Fruit fly (Drosophila melanogaster) whole organism, embryonic: Measurements from ENCODE around the gene MED25.
A peak's percentile ranks its signal among the peaks of the same experiment; 100 is the strongest.

Source experiments
- Ada2b ChIP-seq: fragments of 200-800 bp; sonication (Bioruptor generic); IDR thresholded peaks from 2 replicates; pipeline ENCODE4 v1.3.6; 2022; ENCODE audit warnings: missing biosample characterization, missing genetic modification characterization
- Blimp-1 ChIP-seq: fragments of 200-800 bp; sonication (Bioruptor generic); optimal IDR thresholded peaks from 3 replicates; lab custom pipeline; 2018; ENCODE audit warnings: missing biosample characterization, missing genetic modification characterization, mild to moderate bottlenecking, moderate library complexity, missing genetic modification reagents
- BtbVII ChIP-seq: fragments of 200-800 bp; sonication (Bioruptor generic); optimal IDR thresholded peaks from 3 replicates; lab custom pipeline; 2017; ENCODE audit warnings: missing biosample characterization, mild to moderate bottlenecking, missing genetic modification characterization
- CG10267 ChIP-seq: fragments of 200-800 bp; sonication (Bioruptor generic); optimal IDR thresholded peaks from 2 replicates; lab custom pipeline; 2018; ENCODE audit warnings: missing biosample characterization, mild to moderate bottlenecking, missing genetic modification characterization, moderate library complexity
- CG10274 ChIP-seq: fragments of 200-800 bp; sonication (Bioruptor generic); optimal IDR thresholded peaks from 3 replicates; lab custom pipeline; 2017; ENCODE audit warnings: missing biosample characterization, mild to moderate bottlenecking, missing genetic modification characterization
- CG11695 ChIP-seq: fragments of 200-800 bp; sonication (Bioruptor generic); IDR thresholded peaks from 3 replicates; pipeline ENCODE4 v1.3.6; 2022; ENCODE audit warnings: missing biosample characterization, missing genetic modification characterization
- CG12769 ChIP-seq: fragments of 200-800 bp; sonication (Bioruptor generic); optimal IDR thresholded peaks from 2 replicates; lab custom pipeline; 2019; ENCODE audit warnings: missing biosample characterization, mild to moderate bottlenecking, missing genetic modification characterization, moderate library complexity
- CG1529 ChIP-seq: fragments of 200-800 bp; sonication (Bioruptor generic); optimal IDR thresholded peaks from 3 replicates; lab custom pipeline; 2018; ENCODE audit warnings: missing biosample characterization, missing genetic modification characterization
- CG1602 ChIP-seq: fragments of 200-800 bp; sonication (Bioruptor generic); optimal IDR thresholded peaks from 3 replicates; lab custom pipeline; 2016; ENCODE audit warnings: missing biosample characterization, missing genetic modification characterization
- CG16863 ChIP-seq: fragments of 200-800 bp; sonication (Bioruptor generic); optimal IDR thresholded peaks from 3 replicates; lab custom pipeline; 2016; ENCODE audit warnings: missing biosample characterization, missing genetic modification characterization
- CG2712 ChIP-seq: fragments of 200-800 bp; optimal IDR thresholded peaks from 3 replicates; lab custom pipeline; 2019; ENCODE audit warnings: missing biosample characterization, mild to moderate bottlenecking, missing genetic modification characterization, moderate library complexity
- CG32767 ChIP-seq: fragments of 200-800 bp; sonication (Bioruptor generic); IDR thresholded peaks from 2 replicates; pipeline ENCODE4 v1.3.6; 2022; ENCODE audit warnings: missing biosample characterization, missing genetic modification characterization
- CG34422 ChIP-seq: fragments of 200-800 bp; sonication (Bioruptor generic); IDR thresholded peaks from 3 replicates; pipeline ENCODE4 v1.3.6; 2022; ENCODE audit warnings: missing biosample characterization, missing genetic modification characterization
- CG3995 ChIP-seq: fragments of 200-800 bp; sonication (Bioruptor generic); optimal IDR thresholded peaks from 3 replicates; lab custom pipeline; 2016; ENCODE audit warnings: missing biosample characterization, missing genetic modification characterization
- CG43689 ChIP-seq: fragments of 200-800 bp; sonication (Bioruptor generic); IDR thresholded peaks from 2 replicates; pipeline ENCODE4 v1.3.6; 2022; ENCODE audit warnings: missing biosample characterization, missing genetic modification characterization
- CG4820 ChIP-seq: fragments of 200-800 bp; sonication (Bioruptor generic); optimal IDR thresholded peaks from 3 replicates; lab custom pipeline; 2016; ENCODE audit warnings: missing biosample characterization, missing genetic modification characterization
- CG5953 ChIP-seq: fragments of 200-800 bp; sonication (Bioruptor generic); IDR thresholded peaks from 2 replicates; pipeline ENCODE4 v1.3.6; 2022; ENCODE audit warnings: missing biosample characterization, missing genetic modification characterization
- CG6175 ChIP-seq: fragments of 200-800 bp; sonication (Bioruptor generic); IDR thresholded peaks from 3 replicates; pipeline ENCODE4 v1.3.6; 2022; ENCODE audit warnings: missing biosample characterization, missing genetic modification characterization
- CG7786 ChIP-seq: fragments of 200-800 bp; sonication (Bioruptor generic); optimal IDR thresholded peaks from 2 replicates; lab custom pipeline; 2016; ENCODE audit warnings: missing biosample characterization, missing genetic modification characterization
- CG9932 ChIP-seq: fragments of 200-800 bp; sonication (Bioruptor generic); IDR thresholded peaks from 2 replicates; pipeline ENCODE4 v1.3.6; 2022; ENCODE audit warnings: missing biosample characterization, missing genetic modification characterization
- CrebB ChIP-seq: fragments of 200-800 bp; sonication (Bioruptor generic); optimal IDR thresholded peaks from 3 replicates; lab custom pipeline; 2018; ENCODE audit warnings: missing biosample characterization, mild to moderate bottlenecking, missing genetic modification characterization
- D19A ChIP-seq: fragments of 200-800 bp; optimal IDR thresholded peaks from 3 replicates; lab custom pipeline; 2019; ENCODE audit warnings: missing biosample characterization, mild to moderate bottlenecking, missing genetic modification characterization, moderate library complexity
- Eip74EF ChIP-seq, 2 experiments: fragments of 200-800 bp in 1 of 2; fragments of >200 bp in 1 of 2; sonication (Bioruptor generic) in 1 of 2; optimal IDR thresholded peaks; 2 replicates each; lab custom pipeline; 2017 to 2019; ENCODE audit warnings: missing biosample characterization in 2 of 2, missing genetic modification characterization in 2 of 2, mild to moderate bottlenecking in 1 of 2, moderate library complexity in 1 of 2
- H15 ChIP-seq: fragments of 200-800 bp; sonication (Bioruptor generic); IDR thresholded peaks from 3 replicates; pipeline ENCODE4 v1.3.6; 2022; ENCODE audit warnings: missing biosample characterization, missing genetic modification characterization
- HmgD ChIP-seq: fragments of 200-800 bp; sonication (Bioruptor generic); optimal IDR thresholded peaks from 3 replicates; lab custom pipeline; 2016; ENCODE audit warnings: missing biosample characterization, missing genetic modification characterization
- Hmr ChIP-seq: fragments of 200-800 bp; sonication (Bioruptor generic); optimal IDR thresholded peaks from 3 replicates; lab custom pipeline; 2017; ENCODE audit warnings: mild to moderate bottlenecking, missing biosample characterization, missing genetic modification reagents, missing genetic modification characterization
- Meics ChIP-seq: fragments of 200-800 bp; sonication (Bioruptor generic); optimal IDR thresholded peaks from 2 replicates; lab custom pipeline; 2017; ENCODE audit warnings: missing biosample characterization, mild to moderate bottlenecking, missing genetic modification characterization
- Myb ChIP-seq: fragments of 200-800 bp; sonication (Bioruptor generic); optimal IDR thresholded peaks from 2 replicates; lab custom pipeline; 2016; ENCODE audit warnings: missing biosample characterization, missing genetic modification characterization
- Nf-YC ChIP-seq: fragments of 200-800 bp; optimal IDR thresholded peaks from 3 replicates; lab custom pipeline; 2019; ENCODE audit warnings: missing biosample characterization, mild to moderate bottlenecking, missing genetic modification characterization, moderate library complexity
- Opbp ChIP-seq: fragments of 200-800 bp; sonication (Bioruptor generic); IDR thresholded peaks from 3 replicates; pipeline ENCODE4 v1.3.6; 2022; ENCODE audit warnings: missing biosample characterization, missing genetic modification characterization; ENCODE audit not compliant: partially characterized antibody
- Pdp1 ChIP-seq, 2 experiments: fragments of 200-800 bp; sonication (Bioruptor generic); optimal IDR thresholded peaks; 3 replicates each; lab custom pipeline; 2016; ENCODE audit warnings: missing biosample characterization in 2 of 2, missing genetic modification characterization in 2 of 2, mild to moderate bottlenecking in 1 of 2, moderate library complexity in 1 of 2
- Rfx ChIP-seq: fragments of 200-800 bp; sonication (Bioruptor generic); IDR thresholded peaks from 2 replicates; pipeline ENCODE4 v1.3.6; 2022; ENCODE audit warnings: missing biosample characterization, missing genetic modification characterization
- ab ChIP-seq: fragments of 200-800 bp; sonication (Bioruptor generic); optimal IDR thresholded peaks from 2 replicates; lab custom pipeline; 2016; ENCODE audit warnings: missing biosample characterization, missing genetic modification characterization
- bsh ChIP-seq, 2 experiments: fragments of 200-800 bp; sonication (Bioruptor generic); optimal IDR thresholded peaks; 2 replicates each; lab custom pipeline; 2017 to 2018; ENCODE audit warnings: mild to moderate bottlenecking in 2 of 2, missing biosample characterization in 2 of 2, missing genetic modification characterization in 2 of 2, moderate library complexity in 1 of 2
- cas ChIP-seq: fragments of 200-800 bp; sonication (Bioruptor generic); IDR thresholded peaks from 2 replicates; pipeline ENCODE4 v1.3.6; 2022; ENCODE audit warnings: missing biosample characterization, missing genetic modification characterization
- cwo ChIP-seq: fragments of 200-800 bp; sonication (Bioruptor generic); optimal IDR thresholded peaks from 3 replicates; lab custom pipeline; 2017; ENCODE audit warnings: missing biosample characterization, missing genetic modification characterization, mild to moderate bottlenecking, moderate library complexity, missing genetic modification reagents
- dimm ChIP-seq: fragments of 200-800 bp; sonication (Bioruptor generic); IDR thresholded peaks from 2 replicates; pipeline ENCODE4 v1.3.6; 2022; ENCODE audit warnings: missing biosample characterization, missing genetic modification characterization
- ems ChIP-seq: fragments of 200-800 bp; sonication (Bioruptor generic); optimal IDR thresholded peaks from 3 replicates; lab custom pipeline; 2016; ENCODE audit warnings: missing biosample characterization, missing genetic modification characterization
- grau ChIP-seq: fragments of 200-800 bp; optimal IDR thresholded peaks from 3 replicates; lab custom pipeline; 2019; ENCODE audit warnings: missing biosample characterization, mild to moderate bottlenecking, missing genetic modification characterization, moderate library complexity
- lmd ChIP-seq: fragments of 200-800 bp; sonication (Bioruptor generic); IDR thresholded peaks from 2 replicates; pipeline ENCODE4 v1.3.6; 2022; ENCODE audit warnings: missing biosample characterization, missing genetic modification characterization
- nau ChIP-seq: fragments of 200-800 bp; sonication (Bioruptor generic); optimal IDR thresholded peaks from 3 replicates; lab custom pipeline; 2017; ENCODE audit warnings: missing biosample characterization, mild to moderate bottlenecking, missing genetic modification characterization, missing genetic modification reagents
- nerfin-2 ChIP-seq: fragments of 200-800 bp; sonication (Bioruptor generic); IDR thresholded peaks from 2 replicates; pipeline ENCODE4 v1.3.6; 2022; ENCODE audit warnings: missing biosample characterization, missing genetic modification characterization; ENCODE audit not compliant: partially characterized antibody
- nom ChIP-seq: fragments of 200-800 bp; sonication (Bioruptor generic); optimal IDR thresholded peaks from 2 replicates; lab custom pipeline; 2017; ENCODE audit warnings: missing biosample characterization, missing genetic modification characterization, mild to moderate bottlenecking, moderate library complexity, missing genetic modification reagents
- onecut ChIP-seq: fragments of 200-800 bp; sonication (Bioruptor generic); IDR thresholded peaks from 2 replicates; pipeline ENCODE4 v1.3.6; 2022; ENCODE audit warnings: missing biosample characterization, missing genetic modification characterization
- org-1 ChIP-seq: fragments of 200-800 bp; sonication (Bioruptor generic); optimal IDR thresholded peaks from 2 replicates; lab custom pipeline; 2017; ENCODE audit warnings: missing biosample characterization, missing genetic modification characterization
- peb ChIP-seq: fragments of 200-800 bp; sonication (Bioruptor generic); IDR thresholded peaks from 2 replicates; pipeline ENCODE4 v1.3.6; 2022; ENCODE audit warnings: missing biosample characterization, missing genetic modification characterization
- pzg ChIP-seq: fragments of 200-800 bp; sonication (Bioruptor generic); optimal IDR thresholded peaks from 3 replicates; lab custom pipeline; 2018; ENCODE audit warnings: missing biosample characterization, mild to moderate bottlenecking, missing genetic modification characterization, moderate library complexity
- ro ChIP-seq: fragments of 200-800 bp; sonication (Bioruptor generic); IDR thresholded peaks from 2 replicates; pipeline ENCODE4 v1.3.6; 2022; ENCODE audit warnings: missing biosample characterization, missing genetic modification characterization
- sim ChIP-seq: fragments of 200-800 bp; sonication (Bioruptor generic); IDR thresholded peaks from 2 replicates; pipeline ENCODE4 v1.3.6; 2022; ENCODE audit warnings: missing biosample characterization, missing genetic modification characterization
- wor ChIP-seq: fragments of 200-800 bp; sonication (Bioruptor generic); IDR thresholded peaks from 2 replicates; pipeline ENCODE4 v1.3.6; 2022; ENCODE audit warnings: missing biosample characterization, missing genetic modification characterization

Gene MED25

dm6 chr3R:19999474-19999873 is 9.3 kb upstream of the MED25 start:
- TF ChIP-seq Meics (GFP tag; lab: Kevin White, UChicago) (peak; percentile 78), Blimp-1 (peak; percentile 88), D19A (tag; lab: Kevin White, UChicago) (peak; percentile 84), nerfin-2 (no peak), nau (no peak), CG43689 (GFP tag; lab: Robert Waterston, UW) (peak; percentile 57; the same call in 1 of the 2 replicates), nom (GFP tag; lab: Kevin White, UChicago) (peak; percentile 36), pzg (GFP tag; lab: Kevin White, UChicago) (no peak), cwo (GFP tag; lab: Kevin White, UChicago) (peak; percentile 51), CG3995 (no peak), Nf-YC (tag; lab: Kevin White, UChicago) (peak; percentile 45), grau (tag; lab: Kevin White, UChicago) (peak; percentile 87), ems (GFP tag; lab: Kevin White, UChicago) (peak; percentile 26), lmd (GFP tag; lab: Robert Waterston, UW) (peak; percentile 87), Myb (GFP tag; lab: Kevin White, UChicago) (no peak), CG11695 (peak; percentile 83), Opbp (GFP tag; lab: Robert Waterston, UW) (no peak), ab (GFP tag; lab: Kevin White, UChicago) (no peak), CG32767 (GFP tag; lab: Robert Waterston, UW) (peak; percentile 76), sim (GFP tag; lab: Robert Waterston, UW) (peak; percentile 71), CG6175 (0 out of 3 replicates have a peak, but pooled peaks have one; percentile 15), CG1529 (GFP tag; lab: Kevin White, UChicago) (peak; percentile 67), H15 (GFP tag; lab: Robert Waterston, UW) (peak; percentile 48; the same call in 1 of the 3 replicates), Hmr (GFP tag; lab: Kevin White, UChicago) (peak; percentile 82), CG7786 (GFP tag; lab: Kevin White, UChicago) (no peak), CG5953 (GFP tag; lab: Robert Waterston, UW) (peak; percentile 83), dimm (GFP tag; lab: Robert Waterston, UW) (no peak), CG4820 (GFP tag; lab: Kevin White, UChicago) (peak; percentile 40), CG1602 (GFP tag; lab: Kevin White, UChicago) (peak; percentile 61), org-1 (GFP tag; lab: Kevin White, UChicago) (peak; percentile 66), CG12769 (tag; lab: Kevin White, UChicago) (peak; percentile 80), CG34422 (peak; percentile 83), bsh (GFP tag; optimal IDR thresholded peaks at IDR 0.05; lab: Kevin White, UChicago) (peak; percentile 21 to 92), Ada2b (GFP tag; lab: Robert Waterston, UW) (peak; percentile 75), wor (GFP tag; lab: Robert Waterston, UW) (peak; percentile 39; the same call in 1 of the 2 replicates), Pdp1 (GFP tag; optimal IDR thresholded peaks at IDR 0.05; lab: Kevin White, UChicago) (peak in 1 of 2 experiments; percentile 26), CG9932 (peak; percentile 77), peb (peak; percentile 77), CG10267 (tag; lab: Kevin White, UChicago) (peak; percentile 83), CG2712 (tag; lab: Kevin White, UChicago) (peak; percentile 93), CG16863 (GFP tag; lab: Kevin White, UChicago) (no peak), cas (peak; percentile 42; the same call in 1 of the 2 replicates), HmgD (no peak), CrebB (tag; lab: Kevin White, UChicago) (peak; percentile 63), ro (GFP tag; lab: Robert Waterston, UW) (peak; percentile 55; the same call in 1 of the 2 replicates), Rfx (GFP tag; lab: Robert Waterston, UW) (peak; percentile 77), Eip74EF (GFP tag; optimal IDR thresholded peaks at IDR 0.05; lab: Kevin White, UChicago) (peak in 1 of 2 experiments; percentile 72), CG10274 (GFP tag; lab: Kevin White, UChicago) (peak; percentile 22), onecut (peak; percentile 72), BtbVII (GFP tag; lab: Kevin White, UChicago) (peak; percentile 44)
